Worm (Caenorhabditis elegans): ENCODE data around the gene ZK177.3.

The ZK177.3 gene

ce11 chrII:5500986-5501657 lies 14.5 kb upstream of the ZK177.3 start, which contains the start of gene F12A10.8:
F12A10.8 (minus strand) TSS chrII:5501064.
- TF ChIP-seq B0336.3 (GFP tag; IDR thresholded peaks at IDR 0.05) (no peak), mcd-1 (GFP tag; IDR thresholded peaks at IDR 0.05) (peak; percentile 46; the same call in 1 of the 2 replicates), madf-8 (GFP tag; conservative IDR thresholded peaks at IDR 0.05) (peak; percentile 67), snpc-3.4 (tag; optimal IDR thresholded peaks at IDR 0.05) (peak; percentile 13), hmg-1.2 (GFP tag; IDR thresholded peaks at IDR 0.05) (0 out of 2 replicates have a peak, but pooled peaks have one; percentile 8), B0035.1 (tag; optimal IDR thresholded peaks at IDR 0.05) (no peak), efl-1 (GFP tag; optimal IDR thresholded peaks at IDR 0.05) (peak; percentile 80), akir-1 (GFP tag; optimal IDR thresholded peaks at IDR 0.05) (no peak), ceh-91 (GFP tag; IDR thresholded peaks at IDR 0.05) (peak; percentile 67), F33H1.4 (GFP tag; IDR thresholded peaks at IDR 0.05) (peak; percentile 88), dpl-1 (GFP tag; optimal IDR thresholded peaks at IDR 0.05) (no peak), lag-1 (GFP tag; IDR thresholded peaks at IDR 0.05) (no peak), xnd-1 (tag; optimal IDR thresholded peaks at IDR 0.05) (peak; percentile 70), snpc-1.3 (tag; optimal IDR thresholded peaks at IDR 0.05; ENCODE audit: insufficient read depth) (peak; percentile 1), lin-26 (GFP tag; IDR thresholded peaks at IDR 0.05) (no peak), mes-4 (tag; optimal IDR thresholded peaks at IDR 0.05) (no peak), snpc-4 (GFP tag; optimal IDR thresholded peaks at IDR 0.05) (peak; percentile 22), snpc-4 (tag; optimal IDR thresholded peaks at IDR 0.05) (no peak), B0019.2 (GFP tag; conservative IDR thresholded peaks at IDR 0.05) (no peak), ztf-6 (GFP tag; IDR thresholded peaks at IDR 0.05) (no peak), die-1 (tag; optimal IDR thresholded peaks at IDR 0.05) (no peak), dpff-1 (tag; optimal IDR thresholded peaks at IDR 0.05) (no peak), lsy-27 (tag; optimal IDR thresholded peaks at IDR 0.05; ENCODE audit: borderline replicate concordance, insufficient read depth) (no peak), bed-2 (GFP tag; IDR thresholded peaks at IDR 0.05) (no peak), madf-6 (GFP tag; IDR thresholded peaks at IDR 0.05) (peak; percentile 87), lin-35 (GFP tag; optimal IDR thresholded peaks at IDR 0.05) (peak in 1 of 3 experiments; percentile 60), D2030.7 (GFP tag; IDR thresholded peaks at IDR 0.05) (peak; percentile 58; the same call in 1 of the 2 replicates), zim-3 (tag; optimal IDR thresholded peaks at IDR 0.05) (no peak), lsl-1 (GFP tag; optimal IDR thresholded peaks at IDR 0.05) (peak; percentile 93), chd-7 (tag; optimal IDR thresholded peaks at IDR 0.05) (no peak)

ce11 chrII:5503760-5504159 lies 11.9 kb upstream of the ZK177.3 start, which contains the start of gene cyp-44A1:
cyp-44A1 (plus strand) TSS chrII:5504044.
- no peak for TF ChIP-seq cebp-2 (GFP tag; IDR thresholded peaks at IDR 0.05)
- TF ChIP-seq ZK185.1 (tag; optimal IDR thresholded peaks at IDR 0.05; ENCODE audit: poor library complexity, severe bottlenecking), result no peak

ce11 chrII:5505820-5506287 lies 9.8 kb upstream of the ZK177.3 start, which contains the start of gene npp-24:
npp-24 (plus strand) TSS chrII:5505870.
- no peak for TF ChIP-seq T07F8.4 (tag; optimal IDR thresholded peaks at IDR 0.05)
- peak in 1 of 3 experiments; percentile 43 for TF ChIP-seq lin-35 (GFP tag; optimal IDR thresholded peaks at IDR 0.05)
- no peak for TF ChIP-seq ztf-26 (tag; optimal IDR thresholded peaks at IDR 0.05)
